Fruit fly (Drosophila melanogaster) whole organism, embryonic: ENCODE results near the gene NetB.
A peak's percentile ranks its signal among the peaks of the same experiment; 100 is the strongest.

Source experiments
- Bteb2 ChIP-seq: fragments of 200-800 bp; sonication (Bioruptor generic); optimal IDR thresholded peaks from 2 replicates; lab custom pipeline; 2016; ENCODE audit warnings: missing biosample characterization, missing genetic modification characterization
- C15 ChIP-seq: fragments of 200-800 bp; sonication (Bioruptor generic); IDR thresholded peaks from 3 replicates; pipeline ENCODE4 v1.3.6; 2022; ENCODE audit warnings: missing biosample characterization, missing genetic modification characterization
- CG10274 ChIP-seq: fragments of 200-800 bp; sonication (Bioruptor generic); optimal IDR thresholded peaks from 3 replicates; lab custom pipeline; 2017; ENCODE audit warnings: missing biosample characterization, mild to moderate bottlenecking, missing genetic modification characterization
- CG10366 ChIP-seq: fragments of 200-800 bp; sonication (Bioruptor generic); IDR thresholded peaks from 2 replicates; pipeline ENCODE4 v1.3.6; 2022; ENCODE audit warnings: missing biosample characterization, missing genetic modification characterization
- CG10431 ChIP-seq: fragments of 200-800 bp; sonication (Bioruptor generic); optimal IDR thresholded peaks from 3 replicates; lab custom pipeline; 2018; ENCODE audit warnings: missing biosample characterization, mild to moderate bottlenecking, missing genetic modification characterization
- CG10565 ChIP-seq: fragments of 200-800 bp; sonication (Bioruptor generic); optimal IDR thresholded peaks from 3 replicates; lab custom pipeline; 2016; ENCODE audit warnings: missing biosample characterization, mild to moderate bottlenecking, missing genetic modification characterization
- CG12155 ChIP-seq: fragments of 200-800 bp; sonication (Bioruptor generic); optimal IDR thresholded peaks from 3 replicates; lab custom pipeline; 2016; ENCODE audit warnings: missing biosample characterization, missing genetic modification characterization
- CG13287 ChIP-seq: fragments of 200-800 bp; sonication (Bioruptor generic); IDR thresholded peaks from 2 replicates; pipeline ENCODE4 v1.3.6; 2022; ENCODE audit warnings: missing biosample characterization, missing genetic modification characterization; ENCODE audit not compliant: partially characterized antibody
- CG13775 ChIP-seq: fragments of 200-800 bp; sonication (Bioruptor generic); optimal IDR thresholded peaks from 3 replicates; lab custom pipeline; 2017; ENCODE audit warnings: missing biosample characterization, mild to moderate bottlenecking, missing genetic modification characterization
- CG14860 ChIP-seq: fragments of 200-800 bp; sonication (Bioruptor generic); IDR thresholded peaks from 3 replicates; pipeline ENCODE4 v1.3.6; 2022; ENCODE audit warnings: missing biosample characterization, missing genetic modification characterization; ENCODE audit not compliant: partially characterized antibody
- CG15269 ChIP-seq: fragments of 200-800 bp; sonication (Bioruptor generic); optimal IDR thresholded peaks from 2 replicates; lab custom pipeline; 2018; ENCODE audit warnings: missing biosample characterization, mild to moderate bottlenecking, missing genetic modification characterization, moderate library complexity
- CG1602 ChIP-seq: fragments of 200-800 bp; sonication (Bioruptor generic); optimal IDR thresholded peaks from 3 replicates; lab custom pipeline; 2016; ENCODE audit warnings: missing biosample characterization, missing genetic modification characterization
- CG16779 ChIP-seq: fragments of 200-800 bp; sonication (Bioruptor generic); IDR thresholded peaks from 2 replicates; pipeline ENCODE4 v1.3.6; 2022; ENCODE audit warnings: missing biosample characterization, missing genetic modification characterization
- CG16815 ChIP-seq: fragments of 200-800 bp; sonication (Bioruptor generic); optimal IDR thresholded peaks from 3 replicates; lab custom pipeline; 2017; ENCODE audit warnings: missing biosample characterization, mild to moderate bottlenecking, missing genetic modification characterization
- CG18262 ChIP-seq: fragments of 200-800 bp; optimal IDR thresholded peaks from 3 replicates; lab custom pipeline; 2019; ENCODE audit warnings: missing biosample characterization, mild to moderate bottlenecking, missing genetic modification characterization, moderate library complexity
- CG18599 ChIP-seq: fragments of 200-800 bp; sonication (Bioruptor generic); optimal IDR thresholded peaks from 3 replicates; lab custom pipeline; 2017; ENCODE audit warnings: missing biosample characterization, missing genetic modification characterization, mild to moderate bottlenecking, moderate library complexity, missing genetic modification reagents
- CG2202 ChIP-seq: fragments of 200-800 bp; sonication (Bioruptor generic); optimal IDR thresholded peaks from 2 replicates; lab custom pipeline; 2018; ENCODE audit warnings: missing biosample characterization, mild to moderate bottlenecking, missing genetic modification characterization
- CG3995 ChIP-seq: fragments of 200-800 bp; sonication (Bioruptor generic); optimal IDR thresholded peaks from 3 replicates; lab custom pipeline; 2016; ENCODE audit warnings: missing biosample characterization, missing genetic modification characterization
- CG6175 ChIP-seq: fragments of 200-800 bp; sonication (Bioruptor generic); IDR thresholded peaks from 3 replicates; pipeline ENCODE4 v1.3.6; 2022; ENCODE audit warnings: missing biosample characterization, missing genetic modification characterization
- CG6654 ChIP-seq: fragments of 200-800 bp; sonication (Bioruptor generic); optimal IDR thresholded peaks from 2 replicates; lab custom pipeline; 2017; ENCODE audit warnings: missing biosample characterization, mild to moderate bottlenecking, missing genetic modification characterization
- CG6791 ChIP-seq: fragments of 200-800 bp; sonication (Bioruptor generic); IDR thresholded peaks from 3 replicates; pipeline ENCODE4 v1.3.6; 2022; ENCODE audit warnings: missing biosample characterization, missing genetic modification characterization; ENCODE audit not compliant: partially characterized antibody
- CG8290 ChIP-seq, 3 experiments: fragments of 200-800 bp; sonication (Bioruptor generic); optimal IDR thresholded peaks; 2 replicates each; lab custom pipeline; 2016 to 2019; ENCODE audit warnings: missing biosample characterization in 3 of 3, missing genetic modification characterization in 3 of 3, mild to moderate bottlenecking in 2 of 3, moderate library complexity in 1 of 3
- CG9215 ChIP-seq: fragments of 200-800 bp; sonication (Bioruptor generic); IDR thresholded peaks from 2 replicates; pipeline ENCODE4 v1.3.6; 2022; ENCODE audit warnings: missing biosample characterization, missing genetic modification characterization
- CkIIα-i1 ChIP-seq: fragments of 200-800 bp; sonication (Bioruptor generic); IDR thresholded peaks from 2 replicates; pipeline ENCODE4 v1.3.6; 2022; ENCODE audit warnings: missing biosample characterization, missing genetic modification characterization
- Dp ChIP-seq: fragments of 200-800 bp; sonication (Bioruptor generic); optimal IDR thresholded peaks from 2 replicates; lab custom pipeline; 2018; ENCODE audit warnings: missing biosample characterization, mild to moderate bottlenecking, missing genetic modification characterization, moderate library complexity
- Dref ChIP-seq: fragments of 200-800 bp; sonication (Bioruptor generic); IDR thresholded peaks from 2 replicates; pipeline ENCODE4 v1.3.6; 2022; ENCODE audit warnings: missing biosample characterization, missing genetic modification characterization
- H2.0 ChIP-seq: fragments of 200-800 bp; sonication (Bioruptor generic); IDR thresholded peaks from 2 replicates; pipeline ENCODE4 v1.3.6; 2022; ENCODE audit warnings: missing biosample characterization, missing genetic modification characterization
- MBD-R2 ChIP-seq: fragments of 200-800 bp; sonication (Bioruptor generic); IDR thresholded peaks from 2 replicates; pipeline ENCODE4 v1.3.6; 2022; ENCODE audit warnings: missing biosample characterization, missing genetic modification characterization
- Nf-YC ChIP-seq: fragments of 200-800 bp; optimal IDR thresholded peaks from 3 replicates; lab custom pipeline; 2019; ENCODE audit warnings: missing biosample characterization, mild to moderate bottlenecking, missing genetic modification characterization, moderate library complexity
- Oaz ChIP-seq: fragments of 200-800 bp; sonication (Bioruptor generic); IDR thresholded peaks from 2 replicates; pipeline ENCODE4 v1.3.6; 2022; ENCODE audit warnings: missing biosample characterization, missing genetic modification characterization
- Six4 ChIP-seq: fragments of 200-800 bp; sonication (Bioruptor generic); optimal IDR thresholded peaks from 2 replicates; lab custom pipeline; 2016; ENCODE audit warnings: missing biosample characterization, missing genetic modification characterization
- Spps ChIP-seq: fragments of 200-800 bp; sonication (Bioruptor generic); optimal IDR thresholded peaks from 2 replicates; lab custom pipeline; 2018; ENCODE audit warnings: missing biosample characterization, mild to moderate bottlenecking, missing genetic modification characterization
- Trl ChIP-seq, 3 experiments: fragments of >200 bp in 2 of 3; fragments of 200-800 bp in 1 of 3; sonication (Bioruptor generic) in 1 of 3; optimal IDR thresholded peaks; 2 replicates in 1 of 3; 3 replicates in 2 of 3; lab custom pipeline; 2016 to 2017; ENCODE audit warnings: missing biosample characterization in 1 of 3, missing genetic modification characterization in 1 of 3
- cato ChIP-seq: fragments of 200-800 bp; sonication (Bioruptor generic); optimal IDR thresholded peaks from 2 replicates; lab custom pipeline; 2016; ENCODE audit warnings: missing biosample characterization, missing genetic modification characterization, borderline replicate concordance
- corto ChIP-seq: fragments of 200-800 bp; sonication (Bioruptor generic); optimal IDR thresholded peaks from 2 replicates; lab custom pipeline; 2016; ENCODE audit warnings: missing biosample characterization, mild to moderate bottlenecking, missing genetic modification characterization, moderate library complexity
- dati ChIP-seq: fragments of 200-800 bp; sonication (Bioruptor generic); IDR thresholded peaks from 2 replicates; pipeline ENCODE4 v1.3.6; 2022; ENCODE audit warnings: missing biosample characterization, missing genetic modification characterization
- dmrt11E ChIP-seq: fragments of 200-800 bp; sonication (Bioruptor generic); optimal IDR thresholded peaks from 3 replicates; lab custom pipeline; 2018; ENCODE audit warnings: missing biosample characterization, mild to moderate bottlenecking, missing genetic modification characterization, moderate library complexity
- ems ChIP-seq: fragments of 200-800 bp; sonication (Bioruptor generic); optimal IDR thresholded peaks from 3 replicates; lab custom pipeline; 2016; ENCODE audit warnings: missing biosample characterization, missing genetic modification characterization
- fd64A ChIP-seq: fragments of 200-800 bp; sonication (Bioruptor generic); optimal IDR thresholded peaks from 3 replicates; lab custom pipeline; 2018; ENCODE audit warnings: missing biosample characterization, mild to moderate bottlenecking, missing genetic modification characterization
- gcm ChIP-seq: fragments of 200-800 bp; sonication (Bioruptor generic); optimal IDR thresholded peaks from 2 replicates; lab custom pipeline; 2019; ENCODE audit warnings: missing biosample characterization, mild to moderate bottlenecking, missing genetic modification characterization, moderate library complexity
- gt ChIP-seq: fragments of 200-800 bp; sonication (Bioruptor generic); IDR thresholded peaks from 2 replicates; pipeline ENCODE4 v1.3.6; 2022; ENCODE audit warnings: missing biosample characterization, missing genetic modification characterization
- klu ChIP-seq: fragments of 200-800 bp; sonication (Bioruptor generic); IDR thresholded peaks from 2 replicates; pipeline ENCODE4 v1.3.6; 2022; ENCODE audit warnings: missing biosample characterization, missing genetic modification characterization
- mld ChIP-seq: fragments of 200-800 bp; sonication (Bioruptor generic); IDR thresholded peaks from 3 replicates; pipeline ENCODE4 v1.3.6; 2022; ENCODE audit warnings: missing biosample characterization, missing genetic modification characterization; ENCODE audit not compliant: partially characterized antibody
- pho ChIP-seq: fragments of 200-800 bp; sonication (Bioruptor generic); optimal IDR thresholded peaks from 2 replicates; lab custom pipeline; 2016; ENCODE audit warnings: missing biosample characterization, missing genetic modification characterization
- pnt ChIP-seq: fragments of 200-800 bp; sonication (Bioruptor generic); optimal IDR thresholded peaks from 3 replicates; lab custom pipeline; 2016; ENCODE audit warnings: missing biosample characterization, missing genetic modification characterization
- run ChIP-seq: fragments of 200-800 bp; sonication (Bioruptor generic); optimal IDR thresholded peaks from 3 replicates; lab custom pipeline; 2018; ENCODE audit warnings: missing biosample characterization, mild to moderate bottlenecking, missing genetic modification characterization
- so ChIP-seq: fragments of 200-800 bp; sonication (Bioruptor generic); IDR thresholded peaks from 3 replicates; pipeline ENCODE4 v1.3.6; 2022; ENCODE audit warnings: missing biosample characterization, missing genetic modification characterization
- ttk ChIP-seq: fragments of 200-800 bp; sonication (Bioruptor generic); IDR thresholded peaks from 2 replicates; pipeline ENCODE4 v2.1.2; 2022; ENCODE audit warnings: missing biosample characterization, missing genetic modification characterization
- usp ChIP-seq: fragments of >200 bp; optimal IDR thresholded peaks from 2 replicates; lab custom pipeline; 2017; ENCODE audit warnings: missing biosample characterization, missing genetic modification characterization
- wor ChIP-seq: fragments of 200-800 bp; sonication (Bioruptor generic); IDR thresholded peaks from 2 replicates; pipeline ENCODE4 v1.3.6; 2022; ENCODE audit warnings: missing biosample characterization, missing genetic modification characterization

The NetB gene

dm6 chrX:14765737-14766253, 16.6 kb upstream of the NetB start, which contains the start of gene CG15890:
Gene CG15890, minus strand, starts transcription at chrX:14765787.
- 0 out of 2 replicates have a peak, but pooled peaks have one; percentile 32 for TF ChIP-seq klu (GFP tag; lab: Robert Waterston, UW)
- no peak for TF ChIP-seq CG10431 (GFP tag; lab: Kevin White, UChicago)
- peak; percentile 6 for TF ChIP-seq CG1602 (GFP tag; lab: Kevin White, UChicago)
- no peak for TF ChIP-seq H2.0
- no peak for TF ChIP-seq CG3995 (GFP tag; lab: Kevin White, UChicago)
- no peak for TF ChIP-seq CG13287 (GFP tag; lab: Robert Waterston, UW)
- no peak for TF ChIP-seq CG8290 (GFP tag; optimal IDR thresholded peaks at IDR 0.05; lab: Kevin White, UChicago)
- TF ChIP-seq CG8290 (tag; optimal IDR thresholded peaks at IDR 0.05; lab: Kevin White, UChicago) = peak in 1 of 2 experiments; percentile 25
- TF ChIP-seq Bteb2 (GFP tag; lab: Kevin White, UChicago) = no peak
- TF ChIP-seq mld = no peak
- peak; percentile 73 for TF ChIP-seq CG15269 (tag; lab: Kevin White, UChicago)
- TF ChIP-seq Dp (GFP tag; lab: Kevin White, UChicago) = no peak
- no peak for TF ChIP-seq MBD-R2 (GFP tag; lab: Robert Waterston, UW)
- TF ChIP-seq CG6175 = no peak
- no peak for TF ChIP-seq usp (GFP tag; lab: Kevin White, UChicago)
- peak; percentile 24 for TF ChIP-seq ems (GFP tag; lab: Kevin White, UChicago)
- peak; percentile 79 for TF ChIP-seq CG18262 (tag; lab: Kevin White, UChicago)
- 0 out of 3 replicates have a peak, but pooled peaks have one; percentile 13 for TF ChIP-seq so (GFP tag; lab: Robert Waterston, UW)
- peak; percentile 16 for TF ChIP-seq CG10274 (GFP tag; lab: Kevin White, UChicago)
- no peak for TF ChIP-seq CG16779 (GFP tag; lab: Robert Waterston, UW)
- peak; percentile 40 for TF ChIP-seq CG16815 (GFP tag; lab: Kevin White, UChicago)
- peak; percentile 6 for TF ChIP-seq pho (GFP tag; lab: Kevin White, UChicago)
- no peak for TF ChIP-seq CG14860 (GFP tag; lab: Robert Waterston, UW)
- TF ChIP-seq C15 = no peak
- TF ChIP-seq Dref (GFP tag; lab: Robert Waterston, UW) = no peak
- TF ChIP-seq CG13775 (GFP tag; lab: Kevin White, UChicago) = peak; percentile 58
- no peak for TF ChIP-seq Trl (optimal IDR thresholded peaks at IDR 0.05; lab: Kevin White, UChicago)
- no peak for TF ChIP-seq Trl (GFP tag; optimal IDR thresholded peaks at IDR 0.05; lab: Kevin White, UChicago)
- TF ChIP-seq fd64A (GFP tag; lab: Kevin White, UChicago) = no peak
- no peak for TF ChIP-seq corto (GFP tag; lab: Kevin White, UChicago)
- no peak for TF ChIP-seq CkIIα-i1
- TF ChIP-seq gt (GFP tag; lab: Robert Waterston, UW) = no peak
- peak; percentile 47 for TF ChIP-seq gcm (GFP tag; lab: Kevin White, UChicago)
- TF ChIP-seq wor (GFP tag; lab: Robert Waterston, UW) = 0 out of 2 replicates have a peak, but pooled peaks have one; percentile 15
- peak; percentile 2 for TF ChIP-seq Spps
- TF ChIP-seq pnt (GFP tag; lab: Kevin White, UChicago) = peak; percentile 9
- peak; percentile 27; the same call in 1 of the 2 replicates for TF ChIP-seq CG9215 (GFP tag; lab: Robert Waterston, UW)
- TF ChIP-seq Six4 = peak; percentile 53
- peak; percentile 4 for TF ChIP-seq CG12155 (GFP tag; lab: Kevin White, UChicago)
- no peak for TF ChIP-seq dati (GFP tag; lab: Robert Waterston, UW)
- no peak for TF ChIP-seq CG2202 (tag; lab: Kevin White, UChicago)
- TF ChIP-seq Nf-YC = peak; percentile 39
- peak; percentile 60 for TF ChIP-seq dmrt11E
- no peak for TF ChIP-seq CG10565 (GFP tag; lab: Kevin White, UChicago)
- no peak for TF ChIP-seq CG10366
- peak; percentile 42; the same call in 1 of the 2 replicates for TF ChIP-seq ttk
- TF ChIP-seq Oaz (GFP tag; lab: Robert Waterston, UW) = no peak
- no peak for TF ChIP-seq cato
- peak; percentile 34 for TF ChIP-seq CG6654 (GFP tag; lab: Kevin White, UChicago)
- TF ChIP-seq CG6791 (GFP tag; lab: Robert Waterston, UW) = no peak
- TF ChIP-seq run (tag; lab: Kevin White, UChicago) = no peak
- peak; percentile 63 for TF ChIP-seq CG18599 (GFP tag; lab: Kevin White, UChicago)
